Worm (Caenorhabditis elegans) whole organism, young adult: ENCODE measurements around the gene T20D3.14.

Experiments
- C06A6.2 ChIP-seq: fragments of 200-800 bp; sonication (Bioruptor generic); conservative IDR thresholded peaks from 2 replicates; pipeline ENCODE4 v1.3.6; 2022; ENCODE audit warnings: missing genetic modification characterization, missing compliant biosample characterization
- F57A8.1 ChIP-seq: fragments of 200-800 bp; sonication (Bioruptor generic); optimal IDR thresholded peaks from 2 replicates; lab custom pipeline; 2018; ENCODE audit warnings: mild to moderate bottlenecking, missing genetic modification characterization, moderate library complexity, missing compliant biosample characterization
- F57C9.4 ChIP-seq: sonication (generic microtip); optimal IDR thresholded peaks from 2 replicates; lab custom pipeline; 2017; ENCODE audit warnings: mild to moderate bottlenecking, missing genetic modification characterization, missing compliant biosample characterization
- athp-1 ChIP-seq: sonication (generic microtip); optimal IDR thresholded peaks from 2 replicates; lab custom pipeline; 2017; ENCODE audit warnings: mild to moderate bottlenecking, missing genetic modification characterization, missing compliant biosample characterization
- attf-6 ChIP-seq: fragments of 200-800 bp; sonication (Bioruptor generic); IDR thresholded peaks from 2 replicates; pipeline ENCODE4 v1.3.6; 2022; ENCODE audit warnings: missing genetic modification reagents, missing genetic modification characterization, missing compliant biosample characterization
- cebp-2 ChIP-seq: fragments of 200-800 bp; sonication (Bioruptor generic); IDR thresholded peaks from 2 replicates; pipeline ENCODE4 v1.3.6; 2022; ENCODE audit warnings: missing genetic modification characterization, missing compliant biosample characterization
- lsy-27 ChIP-seq: sonication (generic microtip); optimal IDR thresholded peaks from 2 replicates; lab custom pipeline; 2017; ENCODE audit warnings: missing genetic modification characterization, mild to moderate bottlenecking, missing compliant biosample characterization, antibody characterized with exemption, missing genotype, borderline replicate concordance; ENCODE audit not compliant: insufficient read depth

DNA sequence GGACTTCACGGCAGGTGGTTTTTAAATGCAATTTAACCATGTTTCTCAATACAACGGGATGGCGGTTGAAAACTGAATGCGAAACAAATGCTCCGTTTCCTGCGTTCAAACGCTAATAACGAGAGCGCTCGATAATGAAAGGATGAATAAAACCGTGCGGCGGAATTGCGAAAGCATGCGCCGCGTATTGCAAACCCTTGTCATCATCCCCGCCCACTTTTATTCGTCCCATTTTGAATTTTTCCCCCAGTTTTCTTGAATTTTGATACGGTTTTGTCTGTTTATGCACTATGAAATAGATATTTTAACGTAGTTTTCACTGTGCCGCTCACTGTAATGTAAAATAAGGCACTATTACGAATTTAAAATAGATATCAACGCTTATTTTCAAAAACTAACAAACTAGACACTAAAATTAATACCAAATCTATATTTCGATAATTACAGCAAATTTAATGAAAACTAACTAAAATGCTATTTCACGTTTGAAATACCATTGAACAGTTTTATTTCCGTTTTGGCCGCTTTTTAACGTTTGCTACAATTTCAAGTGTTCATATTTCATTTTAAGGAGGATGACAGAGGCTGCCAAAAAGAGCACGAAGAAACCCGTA, 19.5 kb downstream of the T20D3.14 start, which contains the start of the genes F49C12.9 and rpn-7:
- TF ChIP-seq C06A6.2 (GFP tag; lab: Robert Waterston, UW) (no peak), attf-6 (GFP tag; lab: Robert Waterston, UW) (no peak), athp-1 (tag; lab: Kevin White, UChicago) (no peak), lsy-27 (tag; lab: Kevin White, UChicago) (no peak), F57C9.4 (tag; lab: Kevin White, UChicago) (no peak), F57A8.1 (no peak), cebp-2 (no peak)
